Worm (Caenorhabditis elegans) whole organism, L4 larva: Measurements from ENCODE around the gene W03A5.1.

Source experiments
- ama-1 ChIP-seq: fragments of 150-350 bp; optimal IDR thresholded peaks from 2 replicates; lab custom pipeline; 2014; ENCODE audit warnings: inconsistent platforms, mixed read lengths
- ces-1 ChIP-seq: fragments of 150-350 bp; sonication (generic microtip); optimal IDR thresholded peaks from 4 replicates; lab custom pipeline; 2014; ENCODE audit warnings: missing biosample characterization, missing genetic modification reagents, missing genetic modification characterization
- dpl-1 ChIP-seq: fragments of 150-350 bp; optimal IDR thresholded peaks from 2 replicates; lab custom pipeline; 2014; ENCODE audit warnings: missing biosample characterization, missing genetic modification reagents, missing genetic modification characterization
- lin-29 ChIP-seq: fragments of 200-800 bp; sonication (Bioruptor generic); IDR thresholded peaks from 2 replicates; pipeline ENCODE4 v1.3.6; 2022; ENCODE audit warnings: missing genetic modification reagents, missing genetic modification characterization, missing compliant biosample characterization
- mep-1 ChIP-seq: fragments of 150-350 bp; sonication (generic microtip); optimal IDR thresholded peaks from 3 replicates; lab custom pipeline; 2014; ENCODE audit warnings: missing biosample characterization, missing genetic modification characterization
- nhr-237 ChIP-seq: sonication (generic microtip); optimal IDR thresholded peaks from 2 replicates; lab custom pipeline; 2017; ENCODE audit warnings: missing biosample characterization, missing genetic modification characterization
- nhr-25 ChIP-seq: sonication (generic microtip); optimal IDR thresholded peaks from 2 replicates; lab custom pipeline; 2017; ENCODE audit warnings: missing genetic modification characterization, mild to moderate bottlenecking, missing compliant biosample characterization, antibody characterized with exemption, moderate library complexity, borderline replicate concordance; ENCODE audit not compliant: insufficient read depth
- snpc-1.2 ChIP-seq: fragments of 200-800 bp; sonication (Bioruptor generic); IDR thresholded peaks from 2 replicates; pipeline ENCODE4 v1.3.6; 2022; ENCODE audit warnings: missing genetic modification reagents, missing genetic modification characterization, missing compliant biosample characterization
- tra-1 ChIP-seq: fragments of 200-800 bp; sonication (Bioruptor generic); IDR thresholded peaks from 2 replicates; pipeline ENCODE4 v1.3.6; 2022; ENCODE audit warnings: missing genetic modification reagents, missing genetic modification characterization, missing compliant biosample characterization

DNA sequence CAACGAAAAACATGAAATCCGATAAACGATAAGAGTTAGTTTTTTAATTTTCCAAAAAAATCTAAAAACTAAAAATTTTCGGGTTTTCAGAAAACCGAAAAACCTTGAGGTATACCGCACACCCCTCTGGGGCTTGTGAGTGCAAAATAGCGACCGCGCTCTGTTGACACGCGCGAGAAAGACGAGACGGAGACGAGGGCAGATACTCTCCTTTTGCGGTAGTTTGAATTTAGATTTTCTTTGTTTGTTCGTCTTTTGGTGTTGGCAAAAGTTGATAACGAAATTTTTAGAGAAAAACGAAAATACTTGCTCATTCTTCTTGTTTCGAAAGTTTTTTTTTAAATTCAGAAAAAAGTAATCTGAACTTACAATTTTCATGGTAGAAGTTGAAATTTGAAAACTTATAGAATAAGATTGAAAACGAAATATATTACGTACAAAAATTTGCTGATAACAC lies 2.0 kb upstream of the W03A5.1 start, which contains the start of the genes W03A5.2 and Y32H12A.8:
- TF ChIP-seq dpl-1 (GFP tag; lab: Kevin White, UChicago) = peak; percentile 75
- no peak for TF ChIP-seq ces-1 (GFP tag; lab: Kevin White, UChicago)
- no peak for TF ChIP-seq mep-1
- TF ChIP-seq tra-1 (GFP tag; lab: Robert Waterston, UW) = no peak
- no peak for TF ChIP-seq nhr-25 (tag; lab: Kevin White, UChicago)
- no peak for TF ChIP-seq snpc-1.2
- TF ChIP-seq lin-29 (GFP tag; lab: Robert Waterston, UW) = no peak
- no peak for TF ChIP-seq nhr-237
- no peak for TF ChIP-seq ama-1
